Worm (Caenorhabditis elegans): ENCODE data around the gene str-233.
A peak's percentile ranks its signal among the peaks of the same experiment; 100 is the strongest.

str-233 gene

ce11 chrV:15967542-15967941 lies 41.9 kb downstream of the str-233 start, which contains the start of gene sri-1:
Gene sri-1 (minus strand): TSS chrV:15967642.
- TF ChIP-seq pqm-1 (tag; optimal IDR thresholded peaks at IDR 0.05) (no peak), ces-1 (GFP tag; optimal IDR thresholded peaks at IDR 0.05) (no peak), unc-62 (GFP tag; optimal IDR thresholded peaks at IDR 0.05 in 1 of 2) (no peak), unc-62 (tag; optimal IDR thresholded peaks at IDR 0.05) (no peak), ZK337.2 (GFP tag; IDR thresholded peaks at IDR 0.05) (no peak), nhr-102 (tag; optimal IDR thresholded peaks at IDR 0.05) (no peak), hmg-1.1 (GFP tag; IDR thresholded peaks at IDR 0.05) (no peak), sdz-12 (GFP tag; optimal IDR thresholded peaks at IDR 0.05) (no peak), zip-11 (GFP tag; IDR thresholded peaks at IDR 0.05) (no peak), nhr-11 (tag; optimal IDR thresholded peaks at IDR 0.05) (no peak), ceh-32 (tag; optimal IDR thresholded peaks at IDR 0.05; ENCODE audit: poor library complexity) (no peak), jun-1 (tag; optimal IDR thresholded peaks at IDR 0.05) (no peak), daf-12 (tag; optimal IDR thresholded peaks at IDR 0.05) (no peak), snpc-4 (tag; optimal IDR thresholded peaks at IDR 0.05) (no peak)

- TF ChIP-seq arid-1 (GFP tag; conservative IDR thresholded peaks at IDR 0.05): no peak
- TF ChIP-seq aha-1 (tag): peak; percentile 21
Observed at ce11 chrV:15965114-15965513, 44.4 kb downstream of the str-233 start, which contains the start of gene sri-2. Gene sri-2 (minus strand): TSS chrV:15965214.

- TF ChIP-seq nhr-48 (tag; optimal IDR thresholded peaks at IDR 0.05) (peak; percentile 26), ztf-7 (tag; optimal IDR thresholded peaks at IDR 0.05) (no peak)
Observed at ce11 chrV:15959456-15959855, 50.0 kb downstream of the str-233 start.

Data from whole organism, L4 larva.